Fruit fly (Drosophila melanogaster) whole organism, embryonic: Measurements from ENCODE around the gene CG13026.

Experiments used
- B-H1 ChIP-seq: fragments of 200-800 bp; sonication (Bioruptor generic); IDR thresholded peaks from 3 replicates; pipeline ENCODE4 v1.3.6; 2022; ENCODE audit warnings: missing biosample characterization, missing genetic modification characterization
- Blimp-1 ChIP-seq: fragments of 200-800 bp; sonication (Bioruptor generic); optimal IDR thresholded peaks from 3 replicates; lab custom pipeline; 2018; ENCODE audit warnings: missing biosample characterization, missing genetic modification characterization, mild to moderate bottlenecking, moderate library complexity, missing genetic modification reagents
- CG10147 ChIP-seq: fragments of 200-800 bp; sonication (Bioruptor generic); optimal IDR thresholded peaks from 2 replicates; lab custom pipeline; 2019; ENCODE audit warnings: missing biosample characterization, mild to moderate bottlenecking, missing genetic modification characterization, moderate library complexity
- CG10543 ChIP-seq: fragments of 200-800 bp; sonication (Bioruptor generic); optimal IDR thresholded peaks from 3 replicates; lab custom pipeline; 2017; ENCODE audit warnings: missing biosample characterization, mild to moderate bottlenecking, missing genetic modification characterization, moderate library complexity
- CG12155 ChIP-seq: fragments of 200-800 bp; sonication (Bioruptor generic); optimal IDR thresholded peaks from 3 replicates; lab custom pipeline; 2016; ENCODE audit warnings: missing biosample characterization, missing genetic modification characterization
- CG12769 ChIP-seq: fragments of 200-800 bp; sonication (Bioruptor generic); optimal IDR thresholded peaks from 2 replicates; lab custom pipeline; 2019; ENCODE audit warnings: missing biosample characterization, mild to moderate bottlenecking, missing genetic modification characterization, moderate library complexity
- CG17385 ChIP-seq: fragments of 200-800 bp; sonication (Bioruptor generic); optimal IDR thresholded peaks from 3 replicates; lab custom pipeline; 2018; ENCODE audit warnings: missing biosample characterization, mild to moderate bottlenecking, missing genetic modification characterization
- CG18262 ChIP-seq: fragments of 200-800 bp; optimal IDR thresholded peaks from 3 replicates; lab custom pipeline; 2019; ENCODE audit warnings: missing biosample characterization, mild to moderate bottlenecking, missing genetic modification characterization, moderate library complexity
- CG18599 ChIP-seq: fragments of 200-800 bp; sonication (Bioruptor generic); optimal IDR thresholded peaks from 3 replicates; lab custom pipeline; 2017; ENCODE audit warnings: missing biosample characterization, missing genetic modification characterization, mild to moderate bottlenecking, moderate library complexity, missing genetic modification reagents
- CG33213 ChIP-seq: fragments of 200-800 bp; sonication (Bioruptor generic); optimal IDR thresholded peaks from 3 replicates; lab custom pipeline; 2016; ENCODE audit warnings: missing biosample characterization, missing genetic modification characterization
- CG5953 ChIP-seq: fragments of 200-800 bp; sonication (Bioruptor generic); IDR thresholded peaks from 2 replicates; pipeline ENCODE4 v1.3.6; 2022; ENCODE audit warnings: missing biosample characterization, missing genetic modification characterization
- CG6175 ChIP-seq: fragments of 200-800 bp; sonication (Bioruptor generic); IDR thresholded peaks from 3 replicates; pipeline ENCODE4 v1.3.6; 2022; ENCODE audit warnings: missing biosample characterization, missing genetic modification characterization
- CG8478 ChIP-seq: fragments of >200 bp; optimal IDR thresholded peaks from 2 replicates; lab custom pipeline; 2018
- CTCF ChIP-seq: fragments of 200-800 bp; sonication (Bioruptor generic); optimal IDR thresholded peaks from 2 replicates; lab custom pipeline; 2017; ENCODE audit warnings: missing biosample characterization, mild to moderate bottlenecking, missing genetic modification characterization, moderate library complexity
- D19B ChIP-seq: fragments of 200-800 bp; sonication (Bioruptor generic); optimal IDR thresholded peaks from 2 replicates; lab custom pipeline; 2017; ENCODE audit warnings: missing biosample characterization, mild to moderate bottlenecking, missing genetic modification characterization
- Dek ChIP-seq: fragments of 200-800 bp; sonication (Bioruptor generic); optimal IDR thresholded peaks from 3 replicates; lab custom pipeline; 2019; ENCODE audit warnings: missing biosample characterization, mild to moderate bottlenecking, missing genetic modification characterization, moderate library complexity
- Gsc ChIP-seq: fragments of 200-800 bp; sonication (Bioruptor generic); IDR thresholded peaks from 2 replicates; pipeline ENCODE4 v1.3.6; 2022; ENCODE audit warnings: missing biosample characterization, missing genetic modification characterization
- Pdp1 ChIP-seq, 2 experiments: fragments of 200-800 bp; sonication (Bioruptor generic); optimal IDR thresholded peaks; 3 replicates each; lab custom pipeline; 2016; ENCODE audit warnings: missing biosample characterization in 2 of 2, missing genetic modification characterization in 2 of 2, mild to moderate bottlenecking in 1 of 2, moderate library complexity in 1 of 2
- Sox100B ChIP-seq: fragments of 200-800 bp; sonication (Bioruptor generic); optimal IDR thresholded peaks from 3 replicates; lab custom pipeline; 2018; ENCODE audit warnings: missing biosample characterization, mild to moderate bottlenecking, missing genetic modification characterization
- Sox102F ChIP-seq: fragments of 200-800 bp; sonication (Bioruptor generic); optimal IDR thresholded peaks from 2 replicates; lab custom pipeline; 2018; ENCODE audit warnings: missing biosample characterization, mild to moderate bottlenecking, missing genetic modification characterization, moderate library complexity
- abd-A ChIP-seq: fragments of 200-800 bp; sonication (Bioruptor generic); optimal IDR thresholded peaks from 3 replicates; lab custom pipeline; 2019; ENCODE audit warnings: missing biosample characterization, mild to moderate bottlenecking, missing genetic modification characterization, moderate library complexity
- cato ChIP-seq: fragments of 200-800 bp; sonication (Bioruptor generic); optimal IDR thresholded peaks from 2 replicates; lab custom pipeline; 2016; ENCODE audit warnings: missing biosample characterization, missing genetic modification characterization, borderline replicate concordance
- chinmo ChIP-seq: fragments of 200-800 bp; sonication (Bioruptor generic); IDR thresholded peaks from 4 replicates; pipeline ENCODE4 v1.3.6; 2022; ENCODE audit warnings: missing biosample characterization, missing genetic modification characterization; ENCODE audit not compliant: partially characterized antibody
- crol ChIP-seq: fragments of 200-800 bp; sonication (Bioruptor generic); IDR thresholded peaks from 2 replicates; pipeline ENCODE4 v1.3.6; 2022; ENCODE audit warnings: missing biosample characterization, missing genetic modification characterization
- eve ChIP-seq, 2 experiments: fragments of >200 bp; optimal IDR thresholded peaks; 2 replicates each; lab custom pipeline; 2017; ENCODE audit warnings: missing biosample characterization in 2 of 2, missing genetic modification characterization in 2 of 2
- exex ChIP-seq: fragments of 200-800 bp; sonication (Bioruptor generic); optimal IDR thresholded peaks from 4 replicates; lab custom pipeline; 2018; ENCODE audit warnings: missing biosample characterization, mild to moderate bottlenecking, missing genetic modification characterization, moderate library complexity
- fru ChIP-seq: fragments of >200 bp; optimal IDR thresholded peaks from 2 replicates; lab custom pipeline; 2017
- ftz-f1 ChIP-seq: fragments of 200-800 bp; sonication (Bioruptor generic); optimal IDR thresholded peaks from 2 replicates; lab custom pipeline; 2016; ENCODE audit warnings: missing biosample characterization, missing genetic modification characterization
- grn ChIP-seq: fragments of 200-800 bp; sonication (Bioruptor generic); optimal IDR thresholded peaks from 3 replicates; lab custom pipeline; 2017; ENCODE audit warnings: missing biosample characterization, missing genetic modification characterization
- kah ChIP-seq: fragments of 200-800 bp; sonication (Bioruptor generic); optimal IDR thresholded peaks from 2 replicates; lab custom pipeline; 2018; ENCODE audit warnings: missing biosample characterization, mild to moderate bottlenecking, missing genetic modification characterization
- kni ChIP-seq: fragments of 200-800 bp; sonication (Bioruptor generic); optimal IDR thresholded peaks from 3 replicates; lab custom pipeline; 2017; ENCODE audit warnings: mild to moderate bottlenecking, missing biosample characterization, missing genetic modification reagents, missing genetic modification characterization
- lab ChIP-seq: fragments of 200-800 bp; sonication (Bioruptor generic); optimal IDR thresholded peaks from 3 replicates; lab custom pipeline; 2017; ENCODE audit warnings: missing biosample characterization, missing genetic modification characterization, mild to moderate bottlenecking, moderate library complexity, missing genetic modification reagents
- oc ChIP-seq: fragments of 200-800 bp; sonication (Bioruptor generic); optimal IDR thresholded peaks from 2 replicates; lab custom pipeline; 2018; ENCODE audit warnings: missing biosample characterization, mild to moderate bottlenecking, missing genetic modification characterization, moderate library complexity
- pan ChIP-seq, 4 experiments: fragments of >200 bp in 3 of 4; fragments of 200-800 bp in 1 of 4; sonication (Bioruptor generic) in 1 of 4; optimal IDR thresholded peaks in 3 of 4; IDR thresholded peaks in 1 of 4; 2 replicates each; pipeline versions ENCODE4 v1.3.6 to Lab custom; 2017 to 2022; ENCODE audit warnings: missing biosample characterization in 2 of 4, missing genetic modification characterization in 2 of 4, mixed read lengths in 1 of 4
- pros ChIP-seq: fragments of 200-800 bp; sonication (Bioruptor generic); optimal IDR thresholded peaks from 3 replicates; lab custom pipeline; 2019; ENCODE audit warnings: missing biosample characterization, mild to moderate bottlenecking, missing genetic modification characterization, moderate library complexity
- sens ChIP-seq: fragments of 200-800 bp; sonication (Bioruptor generic); peaks from one replicate; lab custom pipeline; 2016; ENCODE audit warnings: missing biosample characterization, missing genetic modification characterization
- sug ChIP-seq: fragments of 200-800 bp; optimal IDR thresholded peaks from 2 replicates; lab custom pipeline; 2019; ENCODE audit warnings: missing biosample characterization, mild to moderate bottlenecking, missing genetic modification characterization, moderate library complexity
- vvl ChIP-seq: fragments of 200-800 bp; sonication (Bioruptor generic); IDR thresholded peaks from 2 replicates; pipeline ENCODE4 v1.3.6; 2022; ENCODE audit warnings: missing biosample characterization, missing genetic modification characterization
- z ChIP-seq: fragments of 200-800 bp; sonication (Bioruptor generic); IDR thresholded peaks from 3 replicates; pipeline ENCODE4 v1.3.6; 2022; ENCODE audit warnings: missing biosample characterization, missing genetic modification characterization

CG13026 gene

DNA sequence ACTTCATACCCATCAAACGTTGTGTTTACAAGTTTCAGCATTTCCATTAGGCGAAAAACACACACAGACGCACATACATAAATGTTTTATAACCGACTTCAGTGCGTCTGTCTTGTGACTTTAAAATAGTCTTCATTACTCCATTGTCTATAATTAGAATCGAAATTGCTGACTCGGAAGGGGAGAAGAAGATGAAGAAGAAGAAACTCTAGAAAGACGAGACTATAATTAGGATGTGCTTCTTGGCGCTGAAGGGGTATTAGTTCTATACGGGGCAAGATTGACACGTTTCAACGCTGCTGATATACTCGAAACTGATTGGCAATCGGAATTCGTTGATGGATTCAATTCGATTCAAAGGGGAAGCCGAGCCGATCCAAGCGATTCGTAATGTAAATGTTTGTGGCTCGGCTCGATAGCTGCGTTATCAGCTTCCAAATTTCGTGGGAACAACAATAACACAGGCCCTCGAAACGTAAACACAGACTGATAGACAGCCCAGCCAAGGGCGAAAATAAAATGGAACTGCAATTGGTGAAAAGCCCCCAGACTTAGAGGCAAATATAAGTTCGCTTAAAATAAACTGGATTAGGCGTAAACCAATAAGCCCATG lies 17.1 kb downstream of the CG13026 start (continued):
- TF ChIP-seq Pdp1 (GFP tag; optimal IDR thresholded peaks at IDR 0.05; lab: Kevin White, UChicago) (peak in 1 of 2 experiments; percentile 4), Dek (tag; lab: Kevin White, UChicago) (no peak), CG17385 (peak; percentile 46), kah (no peak), CG5953 (no peak), lab (peak; percentile 20), CG18599 (GFP tag; lab: Kevin White, UChicago) (peak; percentile 33), exex (peak; percentile 41), CG10543 (GFP tag; lab: Kevin White, UChicago) (peak; percentile 22), grn (peak; percentile 76), sug (tag; lab: Kevin White, UChicago) (peak; percentile 82), pan (optimal IDR thresholded peaks at IDR 0.05; lab: Kevin White, UChicago) (no peak), pan (GFP tag; optimal IDR thresholded peaks at IDR 0.05 in 1 of 2, IDR thresholded peaks at IDR 0.05 in 1 of 2) (peak in 1 of 2 experiments; percentile 24), chinmo (peak; percentile 56; the same call in 2 of the 4 replicates), sens (GFP tag; lab: Kevin White, UChicago) (peak; percentile 61), ftz-f1 (peak; percentile 14)

DNA sequence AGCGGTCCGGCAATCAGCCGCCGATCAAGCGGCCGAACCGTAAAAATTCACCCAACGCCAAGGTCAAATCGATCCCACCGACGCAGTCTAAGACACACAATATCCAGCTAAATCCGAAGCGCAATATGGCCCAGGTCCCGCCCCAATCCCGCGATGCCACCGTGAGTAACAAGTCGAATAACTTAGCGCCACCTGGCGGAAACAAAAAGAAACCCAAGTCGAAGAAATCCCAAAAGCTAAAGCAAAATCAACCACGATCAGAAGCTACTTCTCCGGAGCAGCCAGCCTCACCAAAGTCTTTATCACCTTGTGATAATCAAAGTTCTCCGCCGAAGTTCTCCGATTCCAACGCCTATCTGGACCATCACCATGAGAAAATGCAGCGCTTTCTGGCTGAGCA lies 20.3 kb downstream of the CG13026 start:
- TF ChIP-seq fru (lab: Kevin White, UChicago) (no peak), CTCF (GFP tag; lab: Kevin White, UChicago) (peak; percentile 84), B-H1 (GFP tag; lab: Robert Waterston, UW) (no peak)

DNA sequence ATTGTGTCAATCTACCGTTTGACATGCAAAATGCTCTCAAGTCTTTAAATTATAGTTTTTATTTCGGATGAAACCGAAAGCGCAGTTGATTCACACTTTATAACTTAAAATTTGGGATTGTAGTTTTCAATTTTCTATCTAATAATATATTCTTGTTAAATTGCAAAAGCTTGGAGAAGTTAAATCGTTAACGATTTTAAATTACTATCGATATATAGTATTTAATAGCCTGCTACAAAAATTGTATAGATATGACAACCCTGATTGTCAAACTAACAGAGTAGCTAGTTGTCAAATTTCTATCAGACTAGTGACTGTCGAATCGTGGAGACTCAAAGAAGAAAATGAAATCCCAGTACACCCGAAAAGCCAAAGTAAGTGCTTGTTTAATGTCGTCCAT lies 21.3 kb downstream of the CG13026 start, which contains the start of gene CG9692:
Gene CG9692, plus strand, starts transcription at position 301 of the 400 bp plus-strand sequence.
- TF ChIP-seq cato (GFP tag; lab: Kevin White, UChicago), result no peak
- peak; percentile 7 for TF ChIP-seq CG18262 (tag; lab: Kevin White, UChicago)
- no peak for TF ChIP-seq CG33213 (GFP tag; lab: Kevin White, UChicago)
- TF ChIP-seq CG6175 (GFP tag; lab: Robert Waterston, UW), result no peak
- TF ChIP-seq Gsc (GFP tag; lab: Robert Waterston, UW), result no peak
- TF ChIP-seq Sox102F (GFP tag; lab: Kevin White, UChicago), result peak; percentile 24
- TF ChIP-seq CG12155 (GFP tag; lab: Kevin White, UChicago), result no peak
- TF ChIP-seq sens (GFP tag; lab: Kevin White, UChicago), result peak; percentile 11

dm6 chr3L:16704251-16704650 lies 21.7 kb downstream of the CG13026 start:
- TF ChIP-seq pros (GFP tag; lab: Kevin White, UChicago) (peak; percentile 17), kni (peak; percentile 51), CG10147 (GFP tag; lab: Kevin White, UChicago) (no peak), CG8478 (lab: Kevin White, UChicago) (no peak), eve (GFP tag; optimal IDR thresholded peaks at IDR 0.05; lab: Kevin White, UChicago) (peak in 1 of 2 experiments; percentile 21), abd-A (tag; lab: Kevin White, UChicago) (peak; percentile 55), vvl (GFP tag; lab: Robert Waterston, UW) (peak; percentile 70; the same call in 1 of the 2 replicates), CG12769 (tag; lab: Kevin White, UChicago) (no peak), oc (peak; percentile 9), z (GFP tag; lab: Robert Waterston, UW) (peak; percentile 92), D19B (GFP tag; lab: Kevin White, UChicago) (no peak), Blimp-1 (peak; percentile 99), Sox100B (GFP tag; lab: Kevin White, UChicago) (no peak), crol (GFP tag; lab: Robert Waterston, UW) (peak; percentile 89)
